Fruit fly (Drosophila melanogaster): ENCODE data around the gene wkd.

The wkd gene

dm6 chr3R:11557492-11557965 is 23.8 kb upstream of the wkd start, which contains the start of gene CG10898 (continued):
- TF ChIP-seq Med (GFP tag), result peak; percentile 98
- TF ChIP-seq zf30C (GFP tag; optimal IDR thresholded peaks at IDR 0.05), result no peak
- TF ChIP-seq fru (optimal IDR thresholded peaks at IDR 0.05), result no peak
- peak; percentile 70 for TF ChIP-seq dm (GFP tag; optimal IDR thresholded peaks at IDR 0.05)
- TF ChIP-seq D19A (tag; optimal IDR thresholded peaks at IDR 0.05), result peak; percentile 44
- no peak for TF ChIP-seq nerfin-2 (GFP tag; IDR thresholded peaks at IDR 0.05; ENCODE audit: partially characterized antibody)
- TF ChIP-seq mirr (GFP tag; optimal IDR thresholded peaks at IDR 0.05), result peak; percentile 63
- TF ChIP-seq ewg (GFP tag; optimal IDR thresholded peaks at IDR 0.05), result peak; percentile 72
- TF ChIP-seq CG5245 (GFP tag; optimal IDR thresholded peaks at IDR 0.05), result peak; percentile 63
- TF ChIP-seq Taf1 (GFP tag; IDR thresholded peaks at IDR 0.05), result peak; percentile 73
- TF ChIP-seq mld (GFP tag; IDR thresholded peaks at IDR 0.05; ENCODE audit: partially characterized antibody), result no peak
- peak; percentile 93 for TF ChIP-seq CG11456 (GFP tag; IDR thresholded peaks at IDR 0.05)
- peak; percentile 87 for TF ChIP-seq jumu (GFP tag; optimal IDR thresholded peaks at IDR 0.05)
- TF ChIP-seq Ptx1 (GFP tag; IDR thresholded peaks at IDR 0.05), result peak; percentile 87
- peak; percentile 87 for TF ChIP-seq Dip3 (GFP tag; optimal IDR thresholded peaks at IDR 0.05)
- peak; percentile 78; the same call in 2 of the 3 replicates for TF ChIP-seq C15 (GFP tag; IDR thresholded peaks at IDR 0.05)
- peak; percentile 21; the same call in 1 of the 2 replicates for TF ChIP-seq bbx (GFP tag; IDR thresholded peaks at IDR 0.05; ENCODE audit: partially characterized antibody)
- TF ChIP-seq Xbp1 (GFP tag; optimal IDR thresholded peaks at IDR 0.05), result peak; percentile 92
- TF ChIP-seq CG9437 (GFP tag; optimal IDR thresholded peaks at IDR 0.05), result peak; percentile 38
- TF ChIP-seq slp2 (GFP tag; optimal IDR thresholded peaks at IDR 0.05), result peak; percentile 80
- TF ChIP-seq fd3F (GFP tag; optimal IDR thresholded peaks at IDR 0.05), result peak; percentile 87
- peak; percentile 36 for TF ChIP-seq lbe (GFP tag; optimal IDR thresholded peaks at IDR 0.05)
- peak; percentile 50 for TF ChIP-seq oc (tag; optimal IDR thresholded peaks at IDR 0.05)
- peak in 1 of 2 experiments; percentile 79 for TF ChIP-seq bsh (GFP tag; optimal IDR thresholded peaks at IDR 0.05)
- peak; percentile 57; the same call in 2 of the 4 replicates for TF ChIP-seq Dll (GFP tag; IDR thresholded peaks at IDR 0.05; ENCODE audit: partially characterized antibody)
- peak; percentile 90 for TF ChIP-seq pho (GFP tag; optimal IDR thresholded peaks at IDR 0.05)
- TF ChIP-seq CG7745 (tag; optimal IDR thresholded peaks at IDR 0.05), result no peak
- peak; percentile 86 for TF ChIP-seq lmd (GFP tag; IDR thresholded peaks at IDR 0.05)
- no peak for TF ChIP-seq ac (GFP tag; optimal IDR thresholded peaks at IDR 0.05)
- no peak for TF ChIP-seq inv (GFP tag; IDR thresholded peaks at IDR 0.05; ENCODE audit: partially characterized antibody)
- peak; percentile 27 for TF ChIP-seq CG12104 (GFP tag; optimal IDR thresholded peaks at IDR 0.05)
- TF ChIP-seq MESR4 (GFP tag; optimal IDR thresholded peaks at IDR 0.05), result peak; percentile 56
- TF ChIP-seq jing (GFP tag; optimal IDR thresholded peaks at IDR 0.05), result peak; percentile 68
- peak; percentile 59; the same call in 1 of the 2 replicates for TF ChIP-seq toy (GFP tag; IDR thresholded peaks at IDR 0.05)
- TF ChIP-seq CG18619 (GFP tag; optimal IDR thresholded peaks at IDR 0.05), result peak; percentile 63
- TF ChIP-seq Asciz (GFP tag; optimal IDR thresholded peaks at IDR 0.05), result peak; percentile 59
- no peak for TF ChIP-seq Ravus (GFP tag; IDR thresholded peaks at IDR 0.05)
- TF ChIP-seq ERR (GFP tag; optimal IDR thresholded peaks at IDR 0.05), result peak; percentile 82
- TF ChIP-seq peb (GFP tag; IDR thresholded peaks at IDR 0.05), result peak; percentile 69
- peak; percentile 80 for TF ChIP-seq CG15514 (GFP tag; optimal IDR thresholded peaks at IDR 0.05)
- TF ChIP-seq CG13287 (GFP tag; IDR thresholded peaks at IDR 0.05; ENCODE audit: partially characterized antibody), result peak; percentile 56; the same call in 1 of the 2 replicates
- peak; percentile 8 for TF ChIP-seq CG14965 (GFP tag; optimal IDR thresholded peaks at IDR 0.05; ENCODE audit: borderline replicate concordance)
- peak; percentile 79; the same call in 1 of the 2 replicates for TF ChIP-seq CG14014 (GFP tag; IDR thresholded peaks at IDR 0.05)
- TF ChIP-seq gro (GFP tag; optimal IDR thresholded peaks at IDR 0.05), result peak; percentile 86
- peak; percentile 86 for TF ChIP-seq CG32772 (GFP tag; IDR thresholded peaks at IDR 0.05)
- TF ChIP-seq Sry-δ (GFP tag; optimal IDR thresholded peaks at IDR 0.05), result peak; percentile 66
- peak; percentile 90 for TF ChIP-seq CG13775 (GFP tag; optimal IDR thresholded peaks at IDR 0.05)
- no peak for TF ChIP-seq CG16813 (GFP tag; IDR thresholded peaks at IDR 0.05; ENCODE audit: partially characterized antibody)
- TF ChIP-seq bcd (GFP tag; optimal IDR thresholded peaks at IDR 0.05), result peak; percentile 81
- TF ChIP-seq CG12299 (tag; optimal IDR thresholded peaks at IDR 0.05), result peak; percentile 72

All from whole organism, embryonic.